Fruit fly (Drosophila melanogaster) whole organism, embryonic: ENCODE data around the gene Mink.

Experiments
- Atf-2 ChIP-seq: fragments of 200-800 bp; sonication (Bioruptor generic); optimal IDR thresholded peaks from 2 replicates; lab custom pipeline; 2016; ENCODE audit warnings: missing biosample characterization, missing genetic modification characterization
- Awh ChIP-seq: fragments of 200-800 bp; sonication (Bioruptor generic); IDR thresholded peaks from 2 replicates; pipeline ENCODE4, ENCODE4 v1.3.6; 2022; ENCODE audit warnings: missing biosample characterization, missing genetic modification characterization
- CG10209 ChIP-seq: fragments of 200-800 bp; sonication (Bioruptor generic); optimal IDR thresholded peaks from 3 replicates; lab custom pipeline; 2017; ENCODE audit warnings: missing biosample characterization, mild to moderate bottlenecking, missing genetic modification characterization, missing genetic modification reagents
- CG10366 ChIP-seq: fragments of 200-800 bp; sonication (Bioruptor generic); IDR thresholded peaks from 2 replicates; pipeline ENCODE4 v1.3.6; 2022; ENCODE audit warnings: missing biosample characterization, missing genetic modification characterization
- CG10431 ChIP-seq: fragments of 200-800 bp; sonication (Bioruptor generic); optimal IDR thresholded peaks from 3 replicates; lab custom pipeline; 2018; ENCODE audit warnings: missing biosample characterization, mild to moderate bottlenecking, missing genetic modification characterization
- CG10543 ChIP-seq: fragments of 200-800 bp; sonication (Bioruptor generic); optimal IDR thresholded peaks from 3 replicates; lab custom pipeline; 2017; ENCODE audit warnings: missing biosample characterization, mild to moderate bottlenecking, missing genetic modification characterization, moderate library complexity
- CG10654 ChIP-seq: fragments of 200-800 bp; sonication (Bioruptor generic); optimal IDR thresholded peaks from 2 replicates; lab custom pipeline; 2016; ENCODE audit warnings: missing biosample characterization, missing genetic modification characterization
- CG11696 ChIP-seq: fragments of 200-800 bp; sonication (Bioruptor generic); IDR thresholded peaks from 2 replicates; pipeline ENCODE4 v1.3.6; 2022; ENCODE audit warnings: missing biosample characterization, missing genetic modification characterization
- CG12744 ChIP-seq: fragments of 200-800 bp; sonication (Bioruptor generic); optimal IDR thresholded peaks from 2 replicates; lab custom pipeline; 2016; ENCODE audit warnings: missing biosample characterization, missing genetic modification characterization
- CG14014 ChIP-seq: fragments of 200-800 bp; sonication (Bioruptor generic); IDR thresholded peaks from 2 replicates; pipeline ENCODE4 v1.3.6; 2022; ENCODE audit warnings: missing biosample characterization, missing genetic modification characterization
- CG15479 ChIP-seq: fragments of 200-800 bp; sonication (Bioruptor generic); optimal IDR thresholded peaks from 3 replicates; lab custom pipeline; 2019; ENCODE audit warnings: missing biosample characterization, mild to moderate bottlenecking, missing genetic modification characterization, moderate library complexity
- CG15601 ChIP-seq: fragments of 200-800 bp; sonication (Bioruptor generic); optimal IDR thresholded peaks from 3 replicates; lab custom pipeline; 2019; ENCODE audit warnings: missing biosample characterization, mild to moderate bottlenecking, missing genetic modification characterization, moderate library complexity
- CG17829 ChIP-seq: fragments of 200-800 bp; optimal IDR thresholded peaks from 2 replicates; lab custom pipeline; 2019; ENCODE audit warnings: missing biosample characterization, mild to moderate bottlenecking, missing genetic modification characterization, moderate library complexity
- CG1792 ChIP-seq: fragments of 200-800 bp; sonication (Bioruptor generic); optimal IDR thresholded peaks from 2 replicates; lab custom pipeline; 2016; ENCODE audit warnings: missing biosample characterization, missing genetic modification characterization
- CG18011 ChIP-seq: fragments of 200-800 bp; sonication (Bioruptor generic); optimal IDR thresholded peaks from 2 replicates; lab custom pipeline; 2017; ENCODE audit warnings: missing biosample characterization, missing genetic modification characterization, mild to moderate bottlenecking, moderate library complexity, missing genotype
- CG2202 ChIP-seq: fragments of 200-800 bp; sonication (Bioruptor generic); optimal IDR thresholded peaks from 2 replicates; lab custom pipeline; 2018; ENCODE audit warnings: missing biosample characterization, mild to moderate bottlenecking, missing genetic modification characterization
- CG4854 ChIP-seq: fragments of 200-800 bp; sonication (Bioruptor generic); optimal IDR thresholded peaks from 2 replicates; lab custom pipeline; 2016; ENCODE audit warnings: missing biosample characterization, missing genetic modification characterization, inconsistent platforms
- CG7556 ChIP-seq: fragments of 200-800 bp; sonication (Bioruptor generic); optimal IDR thresholded peaks from 2 replicates; lab custom pipeline; 2017; ENCODE audit warnings: missing biosample characterization, mild to moderate bottlenecking, missing genetic modification characterization
- CG7928 ChIP-seq: fragments of 200-800 bp; sonication (Bioruptor generic); optimal IDR thresholded peaks from 2 replicates; lab custom pipeline; 2017; ENCODE audit warnings: missing biosample characterization, mild to moderate bottlenecking, missing genetic modification characterization
- CG8924 ChIP-seq: fragments of 200-800 bp; optimal IDR thresholded peaks from 3 replicates; lab custom pipeline; 2019; ENCODE audit warnings: missing biosample characterization, mild to moderate bottlenecking, missing genetic modification characterization, moderate library complexity
- CG9727 ChIP-seq: fragments of 200-800 bp; sonication (Bioruptor generic); optimal IDR thresholded peaks from 3 replicates; lab custom pipeline; 2017; ENCODE audit warnings: missing biosample characterization, mild to moderate bottlenecking, missing genetic modification characterization
- Drgx ChIP-seq: fragments of 200-800 bp; sonication (Bioruptor generic); IDR thresholded peaks from 2 replicates; pipeline ENCODE4 v1.3.6; 2022; ENCODE audit warnings: missing biosample characterization, missing genetic modification characterization
- Elba2 ChIP-seq: fragments of 200-800 bp; sonication (Bioruptor generic); optimal IDR thresholded peaks from 3 replicates; lab custom pipeline; 2016; ENCODE audit warnings: missing biosample characterization, missing genetic modification characterization
- GATAe ChIP-seq: fragments of 200-800 bp; sonication (Bioruptor generic); conservative IDR thresholded peaks from 2 replicates; pipeline ENCODE4 v1.3.6; 2022; ENCODE audit warnings: missing biosample characterization, missing genetic modification characterization
- Hey ChIP-seq: fragments of 200-800 bp; sonication (Bioruptor generic); optimal IDR thresholded peaks from 3 replicates; lab custom pipeline; 2018; ENCODE audit warnings: missing biosample characterization, mild to moderate bottlenecking, missing genetic modification characterization
- HmgZ ChIP-seq: fragments of 200-800 bp; sonication (Bioruptor generic); optimal IDR thresholded peaks from 2 replicates; lab custom pipeline; 2018; ENCODE audit warnings: missing biosample characterization, mild to moderate bottlenecking, missing genetic modification characterization
- Hmr ChIP-seq: fragments of 200-800 bp; sonication (Bioruptor generic); optimal IDR thresholded peaks from 3 replicates; lab custom pipeline; 2017; ENCODE audit warnings: mild to moderate bottlenecking, missing biosample characterization, missing genetic modification reagents, missing genetic modification characterization
- MTF-1 ChIP-seq: fragments of 200-800 bp; sonication (Bioruptor generic); optimal IDR thresholded peaks from 2 replicates; lab custom pipeline; 2018; ENCODE audit warnings: missing biosample characterization, mild to moderate bottlenecking, missing genetic modification characterization, borderline replicate concordance
- Meics ChIP-seq: fragments of 200-800 bp; sonication (Bioruptor generic); optimal IDR thresholded peaks from 2 replicates; lab custom pipeline; 2017; ENCODE audit warnings: missing biosample characterization, mild to moderate bottlenecking, missing genetic modification characterization
- NFAT ChIP-seq: fragments of 200-800 bp; sonication (Bioruptor generic); IDR thresholded peaks from 2 replicates; pipeline ENCODE4 v1.3.6; 2022; ENCODE audit warnings: missing biosample characterization, missing genetic modification characterization
- Sin3A ChIP-seq: fragments of >200 bp; optimal IDR thresholded peaks from 2 replicates; lab custom pipeline; 2018
- TFAM ChIP-seq: fragments of 200-800 bp; sonication (Bioruptor generic); optimal IDR thresholded peaks from 2 replicates; lab custom pipeline; 2017; ENCODE audit warnings: missing biosample characterization, missing genetic modification characterization, inconsistent platforms
- Xbp1 ChIP-seq: fragments of 200-800 bp; sonication (Bioruptor generic); optimal IDR thresholded peaks from 3 replicates; lab custom pipeline; 2016; ENCODE audit warnings: missing biosample characterization, mild to moderate bottlenecking, missing genetic modification characterization
- bbx ChIP-seq: fragments of 200-800 bp; sonication (Bioruptor generic); IDR thresholded peaks from 2 replicates; pipeline ENCODE4 v1.3.6; 2022; ENCODE audit warnings: missing biosample characterization, missing genetic modification characterization; ENCODE audit not compliant: partially characterized antibody
- cg ChIP-seq: fragments of 200-800 bp; sonication (Bioruptor generic); optimal IDR thresholded peaks from 3 replicates; lab custom pipeline; 2019; ENCODE audit warnings: missing biosample characterization, mild to moderate bottlenecking, missing genetic modification characterization, moderate library complexity
- disco-r ChIP-seq: fragments of 200-800 bp; sonication (Bioruptor generic); optimal IDR thresholded peaks from 2 replicates; lab custom pipeline; 2016; ENCODE audit warnings: missing biosample characterization, missing genetic modification characterization
- dm ChIP-seq: fragments of 200-800 bp; sonication (Bioruptor generic); optimal IDR thresholded peaks from 3 replicates; lab custom pipeline; 2016; ENCODE audit warnings: missing biosample characterization, missing genetic modification characterization
- fd3F ChIP-seq: fragments of 200-800 bp; sonication (Bioruptor generic); optimal IDR thresholded peaks from 2 replicates; lab custom pipeline; 2018; ENCODE audit warnings: missing biosample characterization, mild to moderate bottlenecking, missing genetic modification characterization, moderate library complexity
- grn ChIP-seq: fragments of 200-800 bp; sonication (Bioruptor generic); optimal IDR thresholded peaks from 3 replicates; lab custom pipeline; 2017; ENCODE audit warnings: missing biosample characterization, missing genetic modification characterization
- hkb ChIP-seq, 2 experiments: fragments of 200-800 bp in 1 of 2; fragments of >200 bp in 1 of 2; sonication (Bioruptor generic) in 1 of 2; IDR thresholded peaks in 1 of 2; optimal IDR thresholded peaks in 1 of 2; 2 replicates each; pipeline versions ENCODE4 v1.3.6 to Lab custom; 2017 to 2022; ENCODE audit warnings: missing biosample characterization in 1 of 2, missing genetic modification characterization in 1 of 2
- ken ChIP-seq: fragments of 200-800 bp; sonication (Bioruptor generic); IDR thresholded peaks from 3 replicates; pipeline ENCODE4 v1.3.6; 2022; ENCODE audit warnings: missing biosample characterization, missing genetic modification characterization
- nau ChIP-seq: fragments of 200-800 bp; sonication (Bioruptor generic); optimal IDR thresholded peaks from 3 replicates; lab custom pipeline; 2017; ENCODE audit warnings: missing biosample characterization, mild to moderate bottlenecking, missing genetic modification characterization, missing genetic modification reagents
- pnt ChIP-seq: fragments of 200-800 bp; sonication (Bioruptor generic); optimal IDR thresholded peaks from 3 replicates; lab custom pipeline; 2016; ENCODE audit warnings: missing biosample characterization, missing genetic modification characterization
- run ChIP-seq: fragments of 200-800 bp; sonication (Bioruptor generic); optimal IDR thresholded peaks from 3 replicates; lab custom pipeline; 2018; ENCODE audit warnings: missing biosample characterization, mild to moderate bottlenecking, missing genetic modification characterization
- sr ChIP-seq: fragments of 200-800 bp; sonication (Bioruptor generic); IDR thresholded peaks from 3 replicates; pipeline ENCODE4 v1.3.6; 2022; ENCODE audit warnings: missing biosample characterization, missing genetic modification characterization
- ssp ChIP-seq: fragments of 200-800 bp; sonication (Bioruptor generic); IDR thresholded peaks from 2 replicates; pipeline ENCODE4 v1.3.6; 2022; ENCODE audit warnings: missing biosample characterization, missing genetic modification characterization
- ttk ChIP-seq: fragments of 200-800 bp; sonication (Bioruptor generic); IDR thresholded peaks from 2 replicates; pipeline ENCODE4 v2.1.2; 2022; ENCODE audit warnings: missing biosample characterization, missing genetic modification characterization
- zen ChIP-seq: fragments of 200-800 bp; sonication (Bioruptor generic); optimal IDR thresholded peaks from 3 replicates; lab custom pipeline; 2018; ENCODE audit warnings: missing biosample characterization, mild to moderate bottlenecking, missing genetic modification characterization, moderate library complexity
- zfh1 ChIP-seq: fragments of 200-800 bp; sonication (Bioruptor generic); IDR thresholded peaks from 3 replicates; pipeline ENCODE4 v1.3.6; 2022; ENCODE audit warnings: missing biosample characterization, missing genetic modification characterization

The Mink gene

dm6 chr3R:24917814-24918636 lies 4.2 kb upstream of the Mink start, which contains the start of the genes PIG-S, sud1 and CG11168 (continued):
- TF ChIP-seq sr (no peak), ssp (peak; percentile 54; the same call in 1 of the 2 replicates), Awh (no peak), pnt (GFP tag; lab: Kevin White, UChicago) (no peak), CG15601 (tag; lab: Kevin White, UChicago) (no peak), MTF-1 (GFP tag; lab: Kevin White, UChicago) (no peak), grn (GFP tag; lab: Kevin White, UChicago) (no peak), Atf-2 (GFP tag; lab: Kevin White, UChicago) (no peak), CG1792 (GFP tag; lab: Kevin White, UChicago) (no peak), Xbp1 (GFP tag; lab: Kevin White, UChicago) (peak; percentile 70), NFAT (0 out of 2 replicates have a peak, but pooled peaks have one; percentile 16), CG15479 (GFP tag; lab: Kevin White, UChicago) (no peak), nau (GFP tag; lab: Kevin White, UChicago) (no peak), dm (GFP tag; lab: Kevin White, UChicago) (no peak), Hmr (no peak), GATAe (GFP tag; lab: Robert Waterston, UW) (no peak), Sin3A (lab: Kevin White, UChicago) (peak; percentile 43), CG7928 (GFP tag; lab: Kevin White, UChicago) (peak; percentile 38), CG10209 (GFP tag; lab: Kevin White, UChicago) (no peak), ttk (peak; percentile 20; the same call in 1 of the 2 replicates), hkb (optimal IDR thresholded peaks at IDR 0.05; lab: Kevin White, UChicago) (no peak), hkb (GFP tag; IDR thresholded peaks at IDR 0.05; lab: Robert Waterston, UW) (0 out of 2 replicates have a peak, but pooled peaks have one; percentile 11), bbx (peak; percentile 68), CG10366 (GFP tag; lab: Robert Waterston, UW) (peak; percentile 73), CG10431 (GFP tag; lab: Kevin White, UChicago) (no peak), CG17829 (tag; lab: Kevin White, UChicago) (peak; percentile 62), TFAM (GFP tag; lab: Kevin White, UChicago) (no peak), HmgZ (tag; lab: Kevin White, UChicago) (peak; percentile 64), CG9727 (GFP tag; lab: Kevin White, UChicago) (peak; percentile 68), Drgx (no peak), CG8924 (tag; lab: Kevin White, UChicago) (peak; percentile 67), run (no peak), ken (GFP tag; lab: Robert Waterston, UW) (peak; percentile 66; the same call in 2 of the 3 replicates), CG7556 (GFP tag; lab: Kevin White, UChicago) (no peak), CG11696 (GFP tag; lab: Robert Waterston, UW) (no peak), CG2202 (tag; lab: Kevin White, UChicago) (no peak), CG10543 (GFP tag; lab: Kevin White, UChicago) (peak; percentile 20), CG4854 (GFP tag; lab: Kevin White, UChicago) (no peak), Hey (no peak), fd3F (GFP tag; lab: Kevin White, UChicago) (peak; percentile 30), CG18011 (GFP tag; lab: Kevin White, UChicago) (no peak), Elba2 (peak; percentile 41), cg (GFP tag; lab: Kevin White, UChicago) (no peak), zen (tag; lab: Kevin White, UChicago) (peak; percentile 65), CG10654 (GFP tag; lab: Kevin White, UChicago) (peak; percentile 49), CG12744 (no peak), disco-r (GFP tag; lab: Kevin White, UChicago) (no peak), Meics (GFP tag; lab: Kevin White, UChicago) (peak; percentile 65), CG14014 (peak; percentile 36; the same call in 1 of the 2 replicates), zfh1 (GFP tag; lab: Robert Waterston, UW) (peak; percentile 61; the same call in 2 of the 3 replicates)
